Worm (Caenorhabditis elegans) whole organism, L4/young adult: ENCODE data around the gene T07C4.3.

ENCODE experiments used
- W03F9.2 ChIP-seq: fragments of 150-350 bp; optimal IDR thresholded peaks from 2 replicates; lab custom pipeline; 2014; ENCODE audit warnings: missing biosample characterization, missing genetic modification characterization
- dao-5 ChIP-seq: sonication (generic microtip); optimal IDR thresholded peaks from 2 replicates; lab custom pipeline; 2016; ENCODE audit warnings: missing genotype, missing genetic modification characterization, moderate library complexity, missing compliant biosample characterization
- him-1 ChIP-seq: sonication (generic microtip); optimal IDR thresholded peaks from 2 replicates; lab custom pipeline; 2016; ENCODE audit warnings: missing genotype, missing genetic modification reagents, missing genetic modification characterization, missing compliant biosample characterization

Gene T07C4.3

DNA sequence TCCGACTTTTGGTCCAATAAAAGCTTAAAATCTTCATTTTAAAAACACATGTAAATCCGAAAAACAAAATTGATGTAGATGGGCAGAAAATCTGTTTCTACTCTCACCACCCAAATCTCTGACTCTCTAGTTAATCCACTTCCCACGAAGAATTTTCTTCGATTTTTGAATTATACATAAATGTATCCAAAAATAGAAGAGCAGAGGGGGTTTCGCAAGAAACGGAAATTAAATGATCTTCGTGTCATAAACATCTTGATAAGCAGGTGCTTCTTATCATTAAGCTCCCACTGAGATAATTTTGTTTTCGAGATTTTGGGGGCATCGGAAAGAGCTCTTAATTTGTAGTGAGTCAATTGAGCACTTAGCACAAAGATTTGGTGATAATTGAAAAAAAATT, 37.7 kb downstream of the T07C4.3 start:
- TF ChIP-seq him-1 (tag; lab: Kevin White, UChicago) (no peak), dao-5 (no peak), W03F9.2 (tag; lab: Kevin White, UChicago) (no peak)

ce11 chrIII:10391628-10392027, 39.7 kb downstream of the T07C4.3 start, which contains the start of gene M03C11.9:
Gene M03C11.9 (minus strand): TSS chrIII:10391728.
- TF ChIP-seq him-1 (tag; lab: Kevin White, UChicago) (no peak), dao-5 (no peak), W03F9.2 (tag; lab: Kevin White, UChicago) (no peak)

DNA sequence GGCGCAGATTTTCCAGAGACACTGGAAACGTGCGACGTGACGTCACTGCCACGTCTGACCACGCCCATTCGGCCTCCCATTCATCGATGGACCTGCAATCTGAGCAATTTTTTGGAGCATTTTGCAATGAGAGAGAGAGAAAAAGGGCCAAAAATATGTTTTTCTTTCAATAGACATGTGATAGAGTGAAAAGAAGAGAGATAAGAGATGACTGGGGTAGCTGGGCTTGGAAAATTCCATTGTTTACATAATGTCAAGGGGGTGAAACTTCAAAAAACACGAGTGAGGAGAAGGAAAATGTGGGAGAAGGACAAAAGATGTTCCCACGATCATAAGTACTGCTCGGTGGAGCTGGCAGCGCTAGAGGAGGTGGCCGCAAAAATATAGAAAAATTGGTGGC, 44.0 kb downstream of the T07C4.3 start, which contains the start of gene M03C11.1:
TSS of gene M03C11.1 (minus strand) at position 101 of the 400 bp plus-strand sequence.
- no peak for TF ChIP-seq dao-5
- TF ChIP-seq him-1 (tag; lab: Kevin White, UChicago) = no peak
- no peak for TF ChIP-seq W03F9.2 (tag; lab: Kevin White, UChicago)

- TF ChIP-seq dao-5 = no peak
- no peak for TF ChIP-seq W03F9.2 (tag; lab: Kevin White, UChicago)
- no peak for TF ChIP-seq him-1 (tag; lab: Kevin White, UChicago)
Measured at ce11 chrIII:10396891-10397502, 45.0 kb downstream of the T07C4.3 start.

DNA sequence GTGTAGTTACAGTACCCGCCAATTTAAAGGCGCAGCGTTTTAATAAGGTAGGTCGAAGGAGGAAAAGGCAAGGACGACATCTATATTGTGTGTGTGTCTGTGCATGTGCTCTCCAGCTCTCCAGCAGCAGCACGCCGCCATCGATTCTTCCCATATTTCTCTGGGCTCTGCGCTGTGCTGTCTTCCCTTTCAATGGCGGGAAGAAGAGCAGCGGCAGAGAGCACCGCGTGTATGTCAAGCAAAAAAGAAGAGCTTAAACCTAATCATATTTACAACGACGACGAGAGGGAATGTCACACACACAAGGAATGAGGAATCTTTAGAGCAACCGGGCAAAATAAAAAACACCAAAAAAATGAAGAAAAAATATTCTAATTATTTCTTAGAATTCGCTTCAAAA, 47.0 kb downstream of the T07C4.3 start:
- TF ChIP-seq him-1 (tag; lab: Kevin White, UChicago) (peak; percentile 22), dao-5 (no peak)
